Fruit fly (Drosophila melanogaster) whole organism, larva: ENCODE results near the gene CG5888.
A peak's percentile ranks its signal among the peaks of the same experiment; 100 is the strongest.

ENCODE experiments used
- noc ChIP-seq: fragments of 200-800 bp; sonication (Bioruptor generic); optimal IDR thresholded peaks from 3 replicates; lab custom pipeline; 2019; ENCODE audit warnings: missing biosample characterization, mild to moderate bottlenecking, missing genetic modification characterization, moderate library complexity

CG5888 gene

dm6 chr2L:16448451-16449206 lies at the start of gene CG5888:
CG5888 (minus strand) TSS chr2L:16448469.
- TF ChIP-seq noc (tag; lab: Kevin White, UChicago) = peak; percentile 42

dm6 chr2L:16497196-16497595 lies 48.9 kb upstream of the CG5888 start:
- TF ChIP-seq noc (tag; lab: Kevin White, UChicago) = no peak

- peak; percentile 87 for TF ChIP-seq noc (tag; lab: Kevin White, UChicago)
Measured at dm6 chr2L:16495193-16495780, 47.0 kb upstream of the CG5888 start.

dm6 chr2L:16493999-16494741 lies 45.9 kb upstream of the CG5888 start:
- no peak for TF ChIP-seq noc (tag; lab: Kevin White, UChicago)

- TF ChIP-seq noc (tag; lab: Kevin White, UChicago) = peak; percentile 76
Measured at dm6 chr2L:16492617-16493203, 44.4 kb upstream of the CG5888 start.

dm6 chr2L:16491752-16492616 lies 43.7 kb upstream of the CG5888 start:
- no peak for TF ChIP-seq noc (tag; lab: Kevin White, UChicago)

- TF ChIP-seq noc (tag; lab: Kevin White, UChicago) = peak; percentile 9
Measured at dm6 chr2L:16491123-16491751, 43.0 kb upstream of the CG5888 start, which contains the start of gene Tpr2. Tpr2 (plus strand) TSS chr2L:16491540.

dm6 chr2L:16487571-16488276 lies 39.5 kb upstream of the CG5888 start, which contains the start of gene Nepl8:
Nepl8 (plus strand) TSS chr2L:16488148.
- no peak for TF ChIP-seq noc (tag; lab: Kevin White, UChicago)

- TF ChIP-seq noc (tag; lab: Kevin White, UChicago) = no peak
Measured at dm6 chr2L:16486001-16486793, 37.9 kb upstream of the CG5888 start.

- no peak for TF ChIP-seq noc (tag; lab: Kevin White, UChicago)
Measured at dm6 chr2L:16485643-16486000, 37.4 kb upstream of the CG5888 start, which contains the start of gene dac. dac (minus strand) TSS chr2L:16485998.

- TF ChIP-seq noc (tag; lab: Kevin White, UChicago) = no peak
Measured at dm6 chr2L:16476517-16476916, 28.2 kb upstream of the CG5888 start.

dm6 chr2L:16472184-16472583 lies 23.9 kb upstream of the CG5888 start:
- TF ChIP-seq noc (tag; lab: Kevin White, UChicago) = no peak

dm6 chr2L:16469749-16470148 lies 21.5 kb upstream of the CG5888 start:
- TF ChIP-seq noc (tag; lab: Kevin White, UChicago) = no peak
